Worm (Caenorhabditis elegans) whole organism, mixed stage, embryonic: Measurements from ENCODE around the gene C06E2.1.

Source experiments
- M03D4.4 ChIP-seq: sonication (generic microtip); optimal IDR thresholded peaks from 2 replicates; lab custom pipeline; 2017; ENCODE audit warnings: mild to moderate bottlenecking, missing genetic modification characterization, missing compliant biosample characterization
- bed-3 ChIP-seq: fragments of 200-800 bp; sonication (Bioruptor generic); optimal IDR thresholded peaks from 3 replicates; lab custom pipeline; 2018; ENCODE audit warnings: mild to moderate bottlenecking, missing genetic modification characterization, moderate library complexity, missing compliant biosample characterization
- blmp-1 ChIP-seq: fragments of 150-350 bp; optimal IDR thresholded peaks from 2 replicates; lab custom pipeline; 2014; ENCODE audit warnings: missing biosample characterization, missing genetic modification characterization
- ceh-39 ChIP-seq: fragments of 150-350 bp; optimal IDR thresholded peaks from 2 replicates; lab custom pipeline; 2014; ENCODE audit warnings: missing biosample characterization, missing genetic modification characterization
- ceh-43 ChIP-seq: fragments of 200-800 bp; sonication (Bioruptor generic); optimal IDR thresholded peaks from 2 replicates; lab custom pipeline; 2018; ENCODE audit warnings: mild to moderate bottlenecking, missing genetic modification characterization, moderate library complexity, missing compliant biosample characterization
- ceh-83 ChIP-seq: fragments of 200-800 bp; sonication (Bioruptor generic); optimal IDR thresholded peaks from 2 replicates; lab custom pipeline; 2018; ENCODE audit warnings: mild to moderate bottlenecking, missing genetic modification characterization, missing compliant biosample characterization
- ces-1 ChIP-seq: fragments of 150-350 bp; optimal IDR thresholded peaks from 2 replicates; lab custom pipeline; 2014; ENCODE audit warnings: missing biosample characterization, missing genetic modification reagents, missing genetic modification characterization
- cnd-1 ChIP-seq: fragments of 200-800 bp; sonication (Bioruptor generic); optimal IDR thresholded peaks from 2 replicates; lab custom pipeline; 2018; ENCODE audit warnings: mild to moderate bottlenecking, missing genetic modification characterization, missing compliant biosample characterization
- drap-1 ChIP-seq: fragments of 200-800 bp; sonication (Bioruptor generic); optimal IDR thresholded peaks from 3 replicates; lab custom pipeline; 2018; ENCODE audit warnings: mild to moderate bottlenecking, missing genetic modification characterization, missing compliant biosample characterization
- elt-1 ChIP-seq: sonication (generic microtip); optimal IDR thresholded peaks from 2 replicates; lab custom pipeline; 2017; ENCODE audit warnings: missing genetic modification characterization, mild to moderate bottlenecking, missing compliant biosample characterization, antibody characterized with exemption, moderate library complexity, borderline replicate concordance; ENCODE audit not compliant: insufficient read depth
- elt-3 ChIP-seq: fragments of 150-350 bp; optimal IDR thresholded peaks from 2 replicates; lab custom pipeline; 2014; ENCODE audit warnings: missing biosample characterization, missing genetic modification characterization
- flh-1 ChIP-seq: fragments of 200-800 bp; sonication (Bioruptor generic); optimal IDR thresholded peaks from 2 replicates; lab custom pipeline; 2018; ENCODE audit warnings: mild to moderate bottlenecking, missing genetic modification characterization, moderate library complexity, missing compliant biosample characterization
- ham-2 ChIP-seq: fragments of 200-800 bp; sonication (Bioruptor generic); optimal IDR thresholded peaks from 2 replicates; lab custom pipeline; 2018; ENCODE audit warnings: mild to moderate bottlenecking, missing genetic modification characterization, missing compliant biosample characterization
- hlh-1 ChIP-seq: fragments of 150-350 bp; optimal IDR thresholded peaks from 2 replicates; lab custom pipeline; 2014; ENCODE audit warnings: missing biosample characterization, missing genetic modification reagents, missing genetic modification characterization
- lin-13 ChIP-seq: fragments of 150-350 bp; optimal IDR thresholded peaks from 2 replicates; lab custom pipeline; 2014; ENCODE audit warnings: missing biosample characterization, missing genetic modification characterization
- lin-32 ChIP-seq: fragments of 200-800 bp; sonication (Bioruptor generic); optimal IDR thresholded peaks from 2 replicates; lab custom pipeline; 2018; ENCODE audit warnings: mild to moderate bottlenecking, missing genetic modification characterization, missing compliant biosample characterization
- lsy-2 ChIP-seq: fragments of 150-350 bp; optimal IDR thresholded peaks from 2 replicates; lab custom pipeline; 2014; ENCODE audit warnings: missing biosample characterization, missing genetic modification characterization
- mab-5 ChIP-seq: fragments of 150-350 bp; optimal IDR thresholded peaks from 2 replicates; lab custom pipeline; 2014; ENCODE audit warnings: missing biosample characterization, missing genetic modification characterization
- mep-1 ChIP-seq: fragments of 150-350 bp; optimal IDR thresholded peaks from 2 replicates; lab custom pipeline; 2017; ENCODE audit warnings: missing biosample characterization, missing genetic modification reagents, missing genetic modification characterization, inconsistent platforms
- mls-2 ChIP-seq: sonication (generic microtip); optimal IDR thresholded peaks from 2 replicates; lab custom pipeline; 2016; ENCODE audit warnings: mild to moderate bottlenecking, missing genetic modification characterization, moderate library complexity, missing compliant biosample characterization
- nhr-12 ChIP-seq: fragments of 150-350 bp; optimal IDR thresholded peaks from 2 replicates; lab custom pipeline; 2014; ENCODE audit warnings: missing biosample characterization, missing genetic modification characterization
- nhr-2 ChIP-seq: fragments of 150-350 bp; optimal IDR thresholded peaks from 2 replicates; lab custom pipeline; 2014; ENCODE audit warnings: missing biosample characterization, missing genetic modification characterization
- nhr-237 ChIP-seq: fragments of 150-350 bp; optimal IDR thresholded peaks from 2 replicates; lab custom pipeline; 2014; ENCODE audit warnings: missing biosample characterization, missing genetic modification characterization
- nhr-28 ChIP-seq: fragments of 150-350 bp; optimal IDR thresholded peaks from 2 replicates; lab custom pipeline; 2014; ENCODE audit warnings: missing biosample characterization, missing genetic modification characterization
- nhr-76 ChIP-seq: sonication (generic microtip); optimal IDR thresholded peaks from 2 replicates; lab custom pipeline; 2017; ENCODE audit warnings: missing biosample characterization, missing genetic modification characterization
- pha-4 ChIP-seq: fragments of 150-350 bp; optimal IDR thresholded peaks from 2 replicates; lab custom pipeline; 2018; ENCODE audit warnings: missing biosample characterization, missing genetic modification reagents, missing genetic modification characterization
- sem-2 ChIP-seq: fragments of 200-800 bp; sonication (Bioruptor generic); optimal IDR thresholded peaks from 2 replicates; lab custom pipeline; 2018; ENCODE audit warnings: mild to moderate bottlenecking, missing genetic modification characterization, missing compliant biosample characterization
- snpc-4 ChIP-seq: fragments of 150-350 bp; optimal IDR thresholded peaks from 2 replicates; lab custom pipeline; 2014; ENCODE audit warnings: missing biosample characterization, missing genetic modification characterization
- sptf-1 ChIP-seq: sonication (generic microtip); optimal IDR thresholded peaks from 2 replicates; lab custom pipeline; 2017; ENCODE audit warnings: mild to moderate bottlenecking, missing genetic modification characterization, moderate library complexity, missing compliant biosample characterization
- tbx-8 ChIP-seq: fragments of 200-800 bp; sonication (Bioruptor generic); optimal IDR thresholded peaks from 2 replicates; lab custom pipeline; 2018; ENCODE audit warnings: mild to moderate bottlenecking, missing genetic modification characterization, moderate library complexity, missing compliant biosample characterization
- unc-120 ChIP-seq: sonication (generic microtip); optimal IDR thresholded peaks from 2 replicates; lab custom pipeline; 2017; ENCODE audit warnings: missing genetic modification characterization, missing compliant biosample characterization; ENCODE audit not compliant: poor library complexity, severe bottlenecking
- unc-39 ChIP-seq: fragments of 150-350 bp; optimal IDR thresholded peaks from 2 replicates; lab custom pipeline; 2014; ENCODE audit warnings: missing biosample characterization, missing genetic modification characterization
- unc-62 ChIP-seq: fragments of 150-350 bp; optimal IDR thresholded peaks from 2 replicates; lab custom pipeline; 2014; ENCODE audit warnings: missing biosample characterization, missing genetic modification reagents, missing genetic modification characterization
- zip-8 ChIP-seq: fragments of 150-350 bp; optimal IDR thresholded peaks from 2 replicates; lab custom pipeline; 2014; ENCODE audit warnings: missing biosample characterization, missing genetic modification characterization
- ztf-11 ChIP-seq: fragments of 150-350 bp; optimal IDR thresholded peaks from 2 replicates; lab custom pipeline; 2014; ENCODE audit warnings: missing biosample characterization, missing genetic modification characterization

C06E2.1 gene

ce11 chrX:8853524-8853923, 21.1 kb downstream of the C06E2.1 start, which contains the start of gene sprp-4:
TSS of gene sprp-4 (minus strand) at chrX:8853624.
- TF ChIP-seq nhr-2 (tag; lab: Kevin White, UChicago) (no peak), elt-1 (tag; lab: Kevin White, UChicago) (no peak), M03D4.4 (tag; lab: Kevin White, UChicago) (no peak), elt-3 (tag; lab: Kevin White, UChicago) (no peak), ham-2 (no peak), sem-2 (no peak), ztf-11 (tag; lab: Kevin White, UChicago) (no peak), nhr-237 (tag; lab: Kevin White, UChicago) (no peak), ceh-83 (GFP tag; lab: Kevin White, UChicago) (no peak), flh-1 (GFP tag; lab: Kevin White, UChicago) (no peak), ceh-39 (tag; lab: Kevin White, UChicago) (no peak), nhr-76 (tag; lab: Kevin White, UChicago) (no peak), ceh-43 (GFP tag; lab: Kevin White, UChicago) (no peak), unc-62 (GFP tag; lab: Kevin White, UChicago) (no peak), ces-1 (no peak), lsy-2 (no peak), tbx-8 (no peak)

- TF ChIP-seq mep-1 (tag; lab: Kevin White, UChicago) (no peak), tbx-8 (no peak), flh-1 (GFP tag; lab: Kevin White, UChicago) (no peak), unc-62 (GFP tag; lab: Kevin White, UChicago) (no peak), elt-3 (tag; lab: Kevin White, UChicago) (no peak), mab-5 (tag; lab: Kevin White, UChicago) (no peak), ceh-83 (GFP tag; lab: Kevin White, UChicago) (no peak), pha-4 (tag; lab: Kevin White, UChicago) (no peak), unc-120 (tag; lab: Kevin White, UChicago) (no peak), blmp-1 (no peak), mls-2 (tag; lab: Kevin White, UChicago) (no peak), zip-8 (tag; lab: Kevin White, UChicago) (no peak), nhr-237 (tag; lab: Kevin White, UChicago) (no peak), M03D4.4 (tag; lab: Kevin White, UChicago) (no peak), unc-39 (no peak), ztf-11 (tag; lab: Kevin White, UChicago) (no peak), bed-3 (GFP tag; lab: Kevin White, UChicago) (no peak), nhr-76 (tag; lab: Kevin White, UChicago) (no peak), snpc-4 (tag; lab: Kevin White, UChicago) (no peak)
- TF ChIP-seq, all 35 proteins: peak for 0
Observed at ce11 chrX:8846447-8847237, 28.0 kb downstream of the C06E2.1 start, which contains the start of gene C28G1.10. TSS of gene C28G1.10 (plus strand) at chrX:8847122.

- TF ChIP-seq drap-1 (no peak), hlh-1 (tag; lab: Kevin White, UChicago) (no peak), elt-3 (tag; lab: Kevin White, UChicago) (no peak)
Observed at ce11 chrX:8843988-8844387, 30.7 kb downstream of the C06E2.1 start, which contains the start of gene ubc-23. TSS of gene ubc-23 (plus strand) at chrX:8844288.

- TF ChIP-seq sptf-1 (tag; lab: Kevin White, UChicago) (no peak), nhr-2 (tag; lab: Kevin White, UChicago) (no peak), zip-8 (tag; lab: Kevin White, UChicago) (no peak)
- TF ChIP-seq, all 35 proteins: peak for 0
Observed at ce11 chrX:8838176-8838575, 36.5 kb downstream of the C06E2.1 start.

ce11 chrX:8835887-8836348, 38.7 kb downstream of the C06E2.1 start, which contains the start of gene C28G1.2:
TSS of gene C28G1.2 (plus strand) at chrX:8836016.
- TF ChIP-seq unc-39 = peak; percentile 88
- peak; percentile 97 for TF ChIP-seq cnd-1 (tag; lab: Kevin White, UChicago)
- peak; percentile 65 for TF ChIP-seq pha-4 (tag; lab: Kevin White, UChicago)
- TF ChIP-seq ztf-11 (tag; lab: Kevin White, UChicago) = peak; percentile 51
- TF ChIP-seq lin-13 = peak; percentile 72
- TF ChIP-seq elt-1 (tag; lab: Kevin White, UChicago) = peak; percentile 33
- TF ChIP-seq snpc-4 (tag; lab: Kevin White, UChicago) = no peak
- TF ChIP-seq lin-32 (GFP tag; lab: Kevin White, UChicago) = peak; percentile 93
- TF ChIP-seq nhr-12 = peak; percentile 68
- peak; percentile 69 for TF ChIP-seq hlh-1 (tag; lab: Kevin White, UChicago)
- peak; percentile 90 for TF ChIP-seq bed-3 (GFP tag; lab: Kevin White, UChicago)
- TF ChIP-seq nhr-28 (tag; lab: Kevin White, UChicago) = peak; percentile 67
- peak; percentile 28 for TF ChIP-seq nhr-2 (tag; lab: Kevin White, UChicago)
- no peak for TF ChIP-seq nhr-76 (tag; lab: Kevin White, UChicago)
- peak; percentile 98 for TF ChIP-seq ceh-83 (GFP tag; lab: Kevin White, UChicago)
- peak; percentile 89 for TF ChIP-seq nhr-237 (tag; lab: Kevin White, UChicago)
- peak; percentile 94 for TF ChIP-seq flh-1 (GFP tag; lab: Kevin White, UChicago)
- TF ChIP-seq sptf-1 (tag; lab: Kevin White, UChicago) = peak; percentile 98
- peak; percentile 69 for TF ChIP-seq unc-62 (GFP tag; lab: Kevin White, UChicago)
- peak; percentile 78 for TF ChIP-seq ces-1
- TF ChIP-seq ham-2 = peak; percentile 93
- TF ChIP-seq mep-1 (tag; lab: Kevin White, UChicago) = peak; percentile 78
- peak; percentile 99 for TF ChIP-seq mls-2 (tag; lab: Kevin White, UChicago)
- peak; percentile 92 for TF ChIP-seq sem-2
- TF ChIP-seq unc-120 (tag; lab: Kevin White, UChicago) = peak; percentile 98
- peak; percentile 21 for TF ChIP-seq blmp-1
- peak; percentile 69 for TF ChIP-seq ceh-39 (tag; lab: Kevin White, UChicago)
- peak; percentile 79 for TF ChIP-seq lsy-2
